Worm (Caenorhabditis elegans): ENCODE data around the gene C26D10.6.

C26D10.6 gene

ce11 chrII:8370194-8370593 is 15.7 kb upstream of the C26D10.6 start:
- TF ChIP-seq dao-5 (tag; optimal IDR thresholded peaks at IDR 0.05) (no peak), W03F9.2 (tag; optimal IDR thresholded peaks at IDR 0.05) (no peak)

DNA sequence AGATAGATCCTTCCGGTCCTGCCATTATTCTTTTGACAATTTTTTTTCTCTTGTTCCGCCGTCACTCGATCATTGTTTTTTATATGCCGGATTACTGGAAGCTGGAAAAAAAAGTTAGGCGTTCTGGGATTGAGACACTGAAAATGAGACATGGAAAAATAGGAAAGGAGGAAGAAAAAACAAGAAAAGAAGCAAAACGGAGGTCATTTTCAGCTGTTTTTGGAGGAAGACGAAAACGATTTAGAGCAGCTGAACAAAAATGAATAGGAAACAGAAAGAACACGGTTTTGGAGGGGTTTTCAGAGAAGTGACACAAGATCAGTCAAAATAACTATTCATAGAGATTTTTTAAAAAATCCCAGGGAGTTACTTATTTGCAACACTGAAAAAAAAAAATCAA is 14.6 kb upstream of the C26D10.6 start, which contains the start of gene amt-3:
TSS of gene amt-3 (minus strand) at position 101 of the 400 bp plus-strand sequence.
- TF ChIP-seq dao-5 (tag; optimal IDR thresholded peaks at IDR 0.05): no peak
- TF ChIP-seq him-1 (tag; optimal IDR thresholded peaks at IDR 0.05): no peak
- no peak for TF ChIP-seq W03F9.2 (tag; optimal IDR thresholded peaks at IDR 0.05)

DNA sequence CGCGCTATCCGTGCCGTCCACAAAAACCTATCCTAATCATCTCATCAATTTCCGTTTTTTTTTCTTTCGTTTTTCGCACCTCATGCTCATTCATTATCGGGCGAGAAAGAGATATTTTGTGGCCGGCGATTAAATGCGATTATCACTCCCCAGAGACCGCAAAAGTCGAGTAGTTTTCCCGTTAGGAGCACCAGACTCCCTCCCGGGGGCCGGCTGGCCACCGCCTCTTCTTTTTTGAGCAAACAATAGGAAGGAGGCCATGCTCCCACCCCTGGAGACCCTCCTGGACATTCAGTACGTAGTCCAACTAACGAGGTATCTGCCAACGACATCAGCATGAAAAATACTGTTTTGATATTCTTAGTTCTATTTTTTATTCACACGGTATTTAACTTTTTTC is 6.0 kb upstream of the C26D10.6 start, which contains the start of gene M195.2:
TSS of gene M195.2 (plus strand) at position 301 of the 400 bp plus-strand sequence.
- TF ChIP-seq him-1 (tag; optimal IDR thresholded peaks at IDR 0.05) (no peak), W03F9.2 (tag; optimal IDR thresholded peaks at IDR 0.05) (no peak), dao-5 (tag; optimal IDR thresholded peaks at IDR 0.05) (no peak)

- TF ChIP-seq him-1 (tag; optimal IDR thresholded peaks at IDR 0.05) (no peak), dao-5 (tag; optimal IDR thresholded peaks at IDR 0.05) (no peak), W03F9.2 (tag; optimal IDR thresholded peaks at IDR 0.05) (no peak)
Observed at ce11 chrII:8359350-8359749, 4.8 kb upstream of the C26D10.6 start, which contains the start of gene col-77. Gene col-77 (minus strand): TSS chrII:8359381.

DNA sequence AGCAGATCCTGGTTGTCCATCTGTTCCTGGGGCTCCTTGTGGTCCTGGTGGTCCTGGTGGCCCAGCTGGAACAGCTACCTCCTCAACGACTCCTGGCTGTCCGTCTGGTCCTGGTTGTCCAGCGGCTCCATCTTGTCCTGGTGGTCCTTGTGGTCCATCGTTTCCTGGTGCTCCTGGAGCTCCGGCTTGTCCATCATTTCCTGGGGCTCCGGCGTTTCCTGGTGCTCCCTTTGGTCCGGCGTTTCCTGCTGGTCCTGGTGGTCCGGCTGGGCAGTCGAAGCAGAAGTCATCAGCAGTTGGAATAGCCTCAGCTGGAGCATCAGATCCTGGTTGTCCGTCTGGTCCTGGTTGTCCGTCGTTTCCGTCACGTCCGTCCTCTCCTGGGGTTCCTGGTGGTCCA is 4.0 kb upstream of the C26D10.6 start:
- TF ChIP-seq dao-5 (tag; optimal IDR thresholded peaks at IDR 0.05): no peak
- no peak for TF ChIP-seq W03F9.2 (tag; optimal IDR thresholded peaks at IDR 0.05)
- TF ChIP-seq him-1 (tag; optimal IDR thresholded peaks at IDR 0.05): no peak

DNA sequence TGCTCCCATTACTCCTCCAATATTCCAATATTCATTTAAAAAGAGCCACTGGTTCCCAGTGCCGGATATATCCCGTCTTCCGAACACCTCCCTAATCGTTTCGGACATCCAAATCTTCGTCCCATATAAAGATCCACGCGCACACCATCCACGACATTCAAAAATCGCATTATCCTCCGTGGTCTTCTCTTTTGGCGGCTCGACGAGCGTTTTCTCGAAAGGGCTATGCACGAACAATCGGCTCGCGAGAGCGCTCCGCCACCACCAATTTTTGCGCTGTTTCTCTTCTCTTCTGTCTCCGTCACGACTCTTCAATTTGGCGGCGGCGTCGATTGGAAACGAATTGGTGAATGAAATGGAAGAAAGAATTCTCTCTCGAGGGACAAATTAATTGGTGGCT is 1.2 kb downstream of the C26D10.6 start:
- TF ChIP-seq him-1 (tag; optimal IDR thresholded peaks at IDR 0.05) (no peak), W03F9.2 (tag; optimal IDR thresholded peaks at IDR 0.05) (no peak), dao-5 (tag; optimal IDR thresholded peaks at IDR 0.05) (no peak)

DNA sequence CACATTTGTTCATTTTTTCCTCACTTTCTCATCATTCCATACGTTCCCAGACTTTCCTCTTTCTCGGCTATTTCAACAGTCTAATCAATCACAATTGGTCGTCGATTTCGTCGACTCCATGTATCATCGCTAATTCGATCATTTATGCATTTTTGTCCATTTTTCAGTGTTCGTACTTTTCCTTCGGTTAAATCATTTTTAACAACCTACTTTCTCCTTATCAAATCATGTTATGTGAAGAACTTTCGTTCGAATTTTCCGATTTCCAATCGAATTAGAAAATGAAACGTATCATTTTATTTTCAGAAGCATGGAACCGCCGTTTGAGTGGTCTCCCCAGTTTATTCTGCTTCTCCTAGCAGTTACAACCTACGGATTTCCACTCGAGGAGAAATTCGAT is 8.1 kb downstream of the C26D10.6 start, which contains the start of gene eff-1:
TSS of gene eff-1 (plus strand) at position 301 of the 400 bp plus-strand sequence.
- TF ChIP-seq him-1 (tag; optimal IDR thresholded peaks at IDR 0.05) (no peak), dao-5 (tag; optimal IDR thresholded peaks at IDR 0.05) (no peak), W03F9.2 (tag; optimal IDR thresholded peaks at IDR 0.05) (no peak)

ce11 chrII:8345613-8346012 is 8.9 kb downstream of the C26D10.6 start:
- TF ChIP-seq dao-5 (tag; optimal IDR thresholded peaks at IDR 0.05) (no peak), him-1 (tag; optimal IDR thresholded peaks at IDR 0.05) (no peak), W03F9.2 (tag; optimal IDR thresholded peaks at IDR 0.05) (no peak)

- TF ChIP-seq him-1 (tag; optimal IDR thresholded peaks at IDR 0.05) (no peak), dao-5 (tag; optimal IDR thresholded peaks at IDR 0.05) (no peak), W03F9.2 (tag; optimal IDR thresholded peaks at IDR 0.05) (no peak)
Observed at ce11 chrII:8344803-8345202, 9.7 kb downstream of the C26D10.6 start.

ce11 chrII:8339108-8339507 is 15.4 kb downstream of the C26D10.6 start:
- no peak for TF ChIP-seq dao-5 (tag; optimal IDR thresholded peaks at IDR 0.05)
- TF ChIP-seq W03F9.2 (tag; optimal IDR thresholded peaks at IDR 0.05): no peak
- no peak for TF ChIP-seq him-1 (tag; optimal IDR thresholded peaks at IDR 0.05)

ce11 chrII:8333643-8334042 is 20.9 kb downstream of the C26D10.6 start, which contains the start of gene C26D10.7:
Gene C26D10.7 (plus strand): TSS chrII:8333943.
- TF ChIP-seq dao-5 (tag; optimal IDR thresholded peaks at IDR 0.05): no peak
- TF ChIP-seq W03F9.2 (tag; optimal IDR thresholded peaks at IDR 0.05): no peak
- no peak for TF ChIP-seq him-1 (tag; optimal IDR thresholded peaks at IDR 0.05)

DNA sequence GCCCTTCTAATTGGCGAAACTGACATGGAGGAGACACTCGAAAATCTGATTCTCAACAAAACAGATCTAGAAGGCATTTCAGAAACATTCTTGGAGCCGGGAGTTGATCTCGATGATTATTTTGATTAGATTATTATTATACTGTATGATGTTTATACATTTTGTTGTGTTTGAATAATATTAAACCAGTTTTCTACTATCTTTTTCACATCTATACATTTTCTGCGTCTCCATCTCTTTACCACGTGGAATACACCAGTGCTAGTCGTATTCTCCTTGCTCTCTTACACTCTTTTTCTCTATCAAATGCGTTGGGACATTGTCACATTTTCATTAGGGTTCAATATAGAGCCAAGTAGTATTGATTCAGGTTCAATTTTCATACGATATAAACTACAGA is 25.0 kb downstream of the C26D10.6 start, which contains the start of gene C26D10.4:
TSS of gene C26D10.4 (plus strand) at position 301 of the 400 bp plus-strand sequence.
- TF ChIP-seq dao-5 (tag; optimal IDR thresholded peaks at IDR 0.05) (no peak), W03F9.2 (tag; optimal IDR thresholded peaks at IDR 0.05) (no peak), him-1 (tag; optimal IDR thresholded peaks at IDR 0.05) (no peak)

DNA sequence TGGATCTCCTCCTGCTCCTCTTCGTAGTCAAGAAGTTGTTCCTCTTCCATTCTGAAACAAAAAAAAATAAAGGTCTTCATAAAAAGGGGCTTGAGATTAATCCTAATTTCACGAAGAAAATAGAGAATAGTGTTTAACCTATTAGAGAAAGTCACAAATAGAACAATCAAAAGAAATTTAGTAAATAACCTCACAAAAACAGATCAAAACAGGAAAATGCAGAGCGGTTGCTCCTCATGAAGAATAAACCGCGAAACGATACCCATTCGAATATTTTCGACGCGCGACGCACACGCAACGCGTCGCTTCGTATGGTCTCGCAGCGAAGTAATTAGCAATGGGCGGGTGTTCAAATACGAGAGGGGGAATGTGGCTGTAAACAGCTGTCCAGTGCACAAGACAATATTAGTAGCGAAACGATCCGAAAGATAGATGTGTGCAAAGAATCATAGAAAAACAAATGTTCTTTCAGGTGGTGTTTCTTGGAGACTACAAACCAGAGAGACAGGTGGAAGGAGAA is 25.6 kb downstream of the C26D10.6 start, which contains the start of gene hel-1:
TSS of gene hel-1 (minus strand) at position 51 of the 520 bp plus-strand sequence.
- TF ChIP-seq him-1 (tag; optimal IDR thresholded peaks at IDR 0.05): no peak
- peak; percentile 28 for TF ChIP-seq W03F9.2 (tag; optimal IDR thresholded peaks at IDR 0.05)

DNA sequence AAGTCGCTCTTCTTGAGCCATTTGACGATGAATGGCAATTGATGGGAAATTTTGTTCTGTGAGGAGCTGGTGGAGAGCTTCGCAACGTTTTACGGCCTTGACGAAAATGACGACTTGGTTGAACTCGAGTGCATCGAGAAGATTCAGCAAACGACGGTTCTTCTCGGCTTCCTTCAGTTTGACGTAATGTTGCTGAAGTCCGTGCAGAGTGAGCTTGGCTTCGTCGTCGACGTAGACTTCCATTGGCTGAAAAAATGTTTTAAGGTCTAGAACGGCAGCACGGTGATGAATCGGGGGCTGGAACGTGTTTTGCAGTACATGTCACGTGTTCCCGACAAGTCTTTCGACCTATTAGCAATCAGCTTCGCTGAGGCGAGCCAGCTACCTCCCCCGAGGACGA is 27.1 kb downstream of the C26D10.6 start:
- no peak for TF ChIP-seq dao-5 (tag; optimal IDR thresholded peaks at IDR 0.05)
- no peak for TF ChIP-seq him-1 (tag; optimal IDR thresholded peaks at IDR 0.05)
- TF ChIP-seq W03F9.2 (tag; optimal IDR thresholded peaks at IDR 0.05): no peak

Data from whole organism, L4/young adult.